Fruit fly (Drosophila melanogaster): ENCODE data around the gene CG10183.

The CG10183 gene

DNA sequence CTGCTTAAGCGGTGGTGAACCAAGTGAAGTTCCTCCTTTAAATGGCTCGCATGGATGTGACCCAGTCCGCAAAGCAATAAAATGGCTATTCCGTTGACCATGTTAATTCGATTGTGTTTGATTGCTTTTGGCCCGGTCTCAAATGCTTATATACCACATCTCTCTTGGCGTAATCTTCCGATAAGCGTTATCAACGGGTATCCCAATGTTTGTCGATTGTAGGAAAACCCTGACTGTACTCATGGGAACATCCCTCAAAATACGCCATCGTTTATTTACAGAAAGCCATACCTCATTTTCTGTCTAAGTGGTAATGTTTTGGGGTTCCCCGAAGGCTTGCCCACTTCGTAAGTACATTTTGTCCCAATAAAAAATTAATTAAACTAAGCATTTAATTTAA lies at the start of gene CG10183:
Gene CG10183 (minus strand): TSS at position 101 of the 400 bp plus-strand sequence.
- TF ChIP-seq psq (optimal IDR thresholded peaks at IDR 0.05), result no peak
- TF ChIP-seq insv (optimal IDR thresholded peaks at IDR 0.05), result no peak
- no peak for TF ChIP-seq Sin3A (optimal IDR thresholded peaks at IDR 0.05)
- TF ChIP-seq ttk (optimal IDR thresholded peaks at IDR 0.05), result no peak
- no peak for TF ChIP-seq h (optimal IDR thresholded peaks at IDR 0.05)
- no peak for TF ChIP-seq Myc (optimal IDR thresholded peaks at IDR 0.05)

DNA sequence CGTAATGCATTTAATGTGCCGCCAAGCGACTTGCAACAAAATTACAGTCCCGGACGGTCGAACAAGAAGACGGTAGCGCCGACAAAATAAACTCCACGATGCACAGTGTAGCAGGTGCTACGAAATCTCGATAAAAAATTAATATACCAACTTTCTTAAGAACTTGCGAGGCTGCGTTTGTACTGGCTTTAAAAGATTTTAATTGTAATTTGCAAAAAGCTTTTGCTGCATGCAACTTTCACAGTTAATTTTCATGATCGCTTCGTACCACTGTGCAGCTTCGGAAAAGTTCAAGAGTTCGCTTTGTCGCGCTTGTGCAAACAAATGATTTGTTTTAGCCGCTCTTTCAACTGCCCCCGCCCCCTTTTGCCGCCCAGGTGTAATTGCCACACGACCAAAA lies 47.3 kb upstream of the CG10183 start:
- TF ChIP-seq insv (optimal IDR thresholded peaks at IDR 0.05) (no peak), ttk (optimal IDR thresholded peaks at IDR 0.05) (no peak), Myc (optimal IDR thresholded peaks at IDR 0.05) (no peak), Sin3A (optimal IDR thresholded peaks at IDR 0.05) (no peak), psq (optimal IDR thresholded peaks at IDR 0.05) (no peak), h (optimal IDR thresholded peaks at IDR 0.05) (no peak)

dm6 chr3R:23642836-23643235 lies 44.0 kb upstream of the CG10183 start:
- TF ChIP-seq Myc (optimal IDR thresholded peaks at IDR 0.05), result no peak
- no peak for TF ChIP-seq h (optimal IDR thresholded peaks at IDR 0.05)
- no peak for TF ChIP-seq ttk (optimal IDR thresholded peaks at IDR 0.05)
- TF ChIP-seq insv (optimal IDR thresholded peaks at IDR 0.05), result no peak
- TF ChIP-seq Sin3A (optimal IDR thresholded peaks at IDR 0.05), result no peak
- no peak for TF ChIP-seq psq (optimal IDR thresholded peaks at IDR 0.05)

- TF ChIP-seq ttk (optimal IDR thresholded peaks at IDR 0.05) (no peak), insv (optimal IDR thresholded peaks at IDR 0.05) (no peak), psq (optimal IDR thresholded peaks at IDR 0.05) (no peak), Myc (optimal IDR thresholded peaks at IDR 0.05) (no peak), Sin3A (optimal IDR thresholded peaks at IDR 0.05) (no peak), h (optimal IDR thresholded peaks at IDR 0.05) (no peak)
Observed at dm6 chr3R:23639583-23639982, 40.7 kb upstream of the CG10183 start.

DNA sequence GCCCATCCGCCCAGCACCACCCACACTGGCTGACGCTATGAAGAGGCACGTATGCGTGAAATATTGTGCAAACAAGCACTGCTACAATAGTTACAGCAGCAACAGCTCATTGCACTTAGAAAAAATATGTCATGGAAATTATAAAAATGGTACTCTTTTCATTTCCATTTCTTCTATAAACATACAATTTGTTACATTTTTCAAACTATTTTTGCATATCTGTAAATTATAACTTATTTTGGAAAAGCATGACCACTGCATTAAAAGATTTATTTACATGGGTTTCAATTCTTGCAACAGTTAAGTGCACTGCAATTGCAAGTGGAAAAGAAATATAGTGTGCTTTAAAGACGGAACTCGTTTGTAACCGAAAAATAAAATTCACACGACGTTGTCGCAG lies 39.5 kb upstream of the CG10183 start:
- TF ChIP-seq h (optimal IDR thresholded peaks at IDR 0.05), result no peak
- no peak for TF ChIP-seq insv (optimal IDR thresholded peaks at IDR 0.05)
- no peak for TF ChIP-seq psq (optimal IDR thresholded peaks at IDR 0.05)
- no peak for TF ChIP-seq Myc (optimal IDR thresholded peaks at IDR 0.05)

DNA sequence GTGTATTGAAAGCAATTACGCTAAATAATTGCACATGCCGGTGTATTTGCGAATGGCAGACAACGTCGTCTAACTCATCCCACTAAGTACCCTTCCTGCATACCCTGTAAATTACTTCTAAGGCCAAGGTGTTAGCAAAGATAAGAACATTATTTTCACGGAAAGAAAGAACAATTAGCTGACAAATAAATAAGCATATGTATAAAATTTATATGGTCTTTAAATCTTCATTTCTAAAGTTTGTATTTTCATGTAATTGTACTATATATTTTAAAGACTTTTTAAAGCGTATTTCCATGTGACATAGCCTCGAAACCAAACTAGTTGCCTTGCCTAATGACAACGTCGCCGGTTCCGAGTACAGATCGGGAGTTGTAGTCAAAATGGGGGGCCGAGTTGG lies 38.4 kb upstream of the CG10183 start:
- TF ChIP-seq psq (optimal IDR thresholded peaks at IDR 0.05) (no peak), h (optimal IDR thresholded peaks at IDR 0.05) (no peak), ttk (optimal IDR thresholded peaks at IDR 0.05) (no peak), Sin3A (optimal IDR thresholded peaks at IDR 0.05) (no peak), insv (optimal IDR thresholded peaks at IDR 0.05) (no peak), Myc (optimal IDR thresholded peaks at IDR 0.05) (no peak)

- TF ChIP-seq ttk (optimal IDR thresholded peaks at IDR 0.05) (no peak), Myc (optimal IDR thresholded peaks at IDR 0.05) (no peak), psq (optimal IDR thresholded peaks at IDR 0.05) (no peak), h (optimal IDR thresholded peaks at IDR 0.05) (no peak), Sin3A (optimal IDR thresholded peaks at IDR 0.05) (no peak), insv (optimal IDR thresholded peaks at IDR 0.05) (no peak)
Observed at dm6 chr3R:23634789-23635188, 36.0 kb upstream of the CG10183 start.

- TF ChIP-seq psq (optimal IDR thresholded peaks at IDR 0.05) (no peak), h (optimal IDR thresholded peaks at IDR 0.05) (no peak), ttk (optimal IDR thresholded peaks at IDR 0.05) (no peak), Myc (optimal IDR thresholded peaks at IDR 0.05) (no peak), insv (optimal IDR thresholded peaks at IDR 0.05) (no peak), Sin3A (optimal IDR thresholded peaks at IDR 0.05) (no peak)
Observed at dm6 chr3R:23629572-23629971, 30.7 kb upstream of the CG10183 start.

DNA sequence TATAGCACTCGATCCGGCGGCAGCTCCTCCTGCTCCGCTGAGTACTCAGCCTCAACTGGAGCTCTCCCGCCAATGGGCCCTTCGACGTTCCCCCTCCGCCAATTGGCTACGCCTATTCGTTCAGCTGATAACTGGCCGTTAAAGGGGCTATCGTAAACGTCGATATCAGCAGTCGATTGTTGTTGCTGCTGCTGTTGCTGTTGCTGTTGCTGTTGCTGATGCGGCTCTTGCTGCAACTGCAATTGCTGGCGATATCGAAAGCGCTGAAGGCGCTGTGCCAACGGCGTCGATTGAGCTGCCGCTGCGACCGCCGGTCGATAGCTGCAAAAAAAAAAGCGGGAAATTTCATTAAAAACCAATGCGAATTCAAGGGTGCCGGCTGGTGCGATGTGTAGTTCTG lies 28.3 kb upstream of the CG10183 start:
- no peak for TF ChIP-seq Sin3A (optimal IDR thresholded peaks at IDR 0.05)
- TF ChIP-seq Myc (optimal IDR thresholded peaks at IDR 0.05), result no peak
- no peak for TF ChIP-seq ttk (optimal IDR thresholded peaks at IDR 0.05)
- TF ChIP-seq insv (optimal IDR thresholded peaks at IDR 0.05), result no peak
- no peak for TF ChIP-seq psq (optimal IDR thresholded peaks at IDR 0.05)
- TF ChIP-seq h (optimal IDR thresholded peaks at IDR 0.05), result no peak

dm6 chr3R:23622961-23623360 lies 24.1 kb upstream of the CG10183 start:
- no peak for TF ChIP-seq h (optimal IDR thresholded peaks at IDR 0.05)
- no peak for TF ChIP-seq psq (optimal IDR thresholded peaks at IDR 0.05)
- no peak for TF ChIP-seq Sin3A (optimal IDR thresholded peaks at IDR 0.05)
- no peak for TF ChIP-seq Myc (optimal IDR thresholded peaks at IDR 0.05)
- no peak for TF ChIP-seq insv (optimal IDR thresholded peaks at IDR 0.05)
- TF ChIP-seq ttk (optimal IDR thresholded peaks at IDR 0.05), result no peak

dm6 chr3R:23612121-23612520 lies 13.3 kb upstream of the CG10183 start:
- TF ChIP-seq Sin3A (optimal IDR thresholded peaks at IDR 0.05), result no peak
- no peak for TF ChIP-seq h (optimal IDR thresholded peaks at IDR 0.05)
- TF ChIP-seq Myc (optimal IDR thresholded peaks at IDR 0.05), result no peak
- TF ChIP-seq ttk (optimal IDR thresholded peaks at IDR 0.05), result no peak
- no peak for TF ChIP-seq psq (optimal IDR thresholded peaks at IDR 0.05)
- TF ChIP-seq insv (optimal IDR thresholded peaks at IDR 0.05), result no peak

dm6 chr3R:23605315-23605881 lies 6.6 kb upstream of the CG10183 start, which contains the start of gene CG10184:
TSS of gene CG10184 (minus strand) at chr3R:23605495.
- TF ChIP-seq insv (optimal IDR thresholded peaks at IDR 0.05) (no peak), h (optimal IDR thresholded peaks at IDR 0.05) (no peak), Sin3A (optimal IDR thresholded peaks at IDR 0.05) (no peak), ttk (optimal IDR thresholded peaks at IDR 0.05) (no peak), psq (optimal IDR thresholded peaks at IDR 0.05) (no peak), Myc (optimal IDR thresholded peaks at IDR 0.05) (no peak)

- TF ChIP-seq ttk (optimal IDR thresholded peaks at IDR 0.05) (no peak), Myc (optimal IDR thresholded peaks at IDR 0.05) (no peak), insv (optimal IDR thresholded peaks at IDR 0.05) (no peak), h (optimal IDR thresholded peaks at IDR 0.05) (no peak), Sin3A (optimal IDR thresholded peaks at IDR 0.05) (no peak), psq (optimal IDR thresholded peaks at IDR 0.05) (no peak)
Observed at dm6 chr3R:23601346-23601817, 2.5 kb upstream of the CG10183 start.

Measured in Kc167 (cell line).